Worm (Caenorhabditis elegans): ENCODE measurements around the gene algn-11.

- no peak for TF ChIP-seq nhr-25 (tag; optimal IDR thresholded peaks at IDR 0.05; ENCODE audit: borderline replicate concordance, insufficient read depth)
- TF ChIP-seq tag-97 (GFP tag; IDR thresholded peaks at IDR 0.05), result no peak
- no peak for TF ChIP-seq fos-1 (tag; optimal IDR thresholded peaks at IDR 0.05)
- no peak for TF ChIP-seq zfp-3 (GFP tag; conservative IDR thresholded peaks at IDR 0.05)
- no peak for TF ChIP-seq unc-39 (tag; optimal IDR thresholded peaks at IDR 0.05)
- TF ChIP-seq sdz-12 (GFP tag; optimal IDR thresholded peaks at IDR 0.05), result no peak
- TF ChIP-seq R02D3.7 (tag; optimal IDR thresholded peaks at IDR 0.05), result no peak
- TF ChIP-seq skn-1 (tag; optimal IDR thresholded peaks at IDR 0.05), result no peak
- TF ChIP-seq ZK546.5 (tag; optimal IDR thresholded peaks at IDR 0.05), result no peak
- peak in 1 of 2 experiments; percentile 30 for TF ChIP-seq unc-62 (GFP tag; optimal IDR thresholded peaks at IDR 0.05 in 1 of 2)
- TF ChIP-seq unc-62 (tag; optimal IDR thresholded peaks at IDR 0.05), result no peak
- TF ChIP-seq ceh-82 (tag; optimal IDR thresholded peaks at IDR 0.05), result no peak
- peak; percentile 23 for TF ChIP-seq nhr-77 (tag; optimal IDR thresholded peaks at IDR 0.05)
Measured at ce11 chrIII:7277228-7277627, 13.1 kb downstream of the algn-11 start, which contains the start of the genes spot-1 and B0361.11.

All from whole organism, L4 larva.